Worm (Caenorhabditis elegans) whole organism, young adult: Measurements from ENCODE around the gene ebp-2.

Experiments
- Y95B8A.8 ChIP-seq: fragments of 200-800 bp; sonication (Bioruptor generic); IDR thresholded peaks from 2 replicates; pipeline ENCODE4 v1.3.6; 2022; ENCODE audit warnings: missing genetic modification reagents, missing genetic modification characterization, missing compliant biosample characterization
- egl-18 ChIP-seq: fragments of 200-800 bp; sonication (Bioruptor generic); IDR thresholded peaks from 2 replicates; pipeline ENCODE4 v1.3.6; 2022; ENCODE audit warnings: missing genetic modification reagents, missing genetic modification characterization, missing compliant biosample characterization
- ekl-4 ChIP-seq: fragments of 200-800 bp; sonication (Bioruptor generic); IDR thresholded peaks from 2 replicates; pipeline ENCODE4 v1.3.6; 2022; ENCODE audit warnings: missing genetic modification reagents, missing genetic modification characterization, missing compliant biosample characterization

ce11 chrII:11438417-11438816, 4.1 kb upstream of the ebp-2 start, which contains the start of gene vha-6:
- TF ChIP-seq Y95B8A.8 (GFP tag; lab: Robert Waterston, UW) = no peak
- TF ChIP-seq ekl-4 (GFP tag; lab: Robert Waterston, UW) = no peak
- no peak for TF ChIP-seq egl-18 (GFP tag; lab: Robert Waterston, UW)
